Worm (Caenorhabditis elegans) whole organism, late embryonic: Measurements from ENCODE around the gene nduc-2.

ENCODE experiments used
- C08G9.2 ChIP-seq: sonication (generic microtip); optimal IDR thresholded peaks from 2 replicates; lab custom pipeline; 2016; ENCODE audit warnings: mild to moderate bottlenecking, missing genetic modification characterization, moderate library complexity, missing compliant biosample characterization
- K09A11.1 ChIP-seq: sonication (generic microtip); optimal IDR thresholded peaks from 2 replicates; lab custom pipeline; 2017; ENCODE audit warnings: antibody characterized with exemption, mild to moderate bottlenecking, missing genetic modification characterization, missing compliant biosample characterization; ENCODE audit not compliant: insufficient read depth
- T23F11.4 ChIP-seq: fragments of 200-800 bp; sonication (Bioruptor generic); optimal IDR thresholded peaks from 2 replicates; lab custom pipeline; 2018; ENCODE audit warnings: mild to moderate bottlenecking, missing genetic modification characterization, missing compliant biosample characterization
- Y22D7AL.16 ChIP-seq: sonication (generic microtip); optimal IDR thresholded peaks from 2 replicates; lab custom pipeline; 2016; ENCODE audit warnings: missing genetic modification characterization, missing compliant biosample characterization
- ama-1 ChIP-seq: fragments of 150-350 bp; optimal IDR thresholded peaks from 2 replicates; lab custom pipeline; 2014
- ceh-19 ChIP-seq: fragments of 200-800 bp; sonication (Bioruptor generic); optimal IDR thresholded peaks from 2 replicates; lab custom pipeline; 2018; ENCODE audit warnings: mild to moderate bottlenecking, missing genetic modification characterization, missing compliant biosample characterization
- ceh-22 ChIP-seq: sonication (generic microtip); optimal IDR thresholded peaks from 2 replicates; lab custom pipeline; 2017; ENCODE audit warnings: missing biosample characterization, missing genetic modification characterization
- ceh-48 ChIP-seq: sonication (generic microtip); optimal IDR thresholded peaks from 2 replicates; lab custom pipeline; 2016; ENCODE audit warnings: missing genetic modification characterization, inconsistent platforms, missing compliant biosample characterization
- che-1 ChIP-seq: sonication (generic microtip); optimal IDR thresholded peaks from 2 replicates; lab custom pipeline; 2016; ENCODE audit warnings: mild to moderate bottlenecking, missing genetic modification characterization, missing compliant biosample characterization
- dve-1 ChIP-seq: sonication (generic microtip); optimal IDR thresholded peaks from 2 replicates; lab custom pipeline; 2017; ENCODE audit warnings: antibody characterized with exemption, mild to moderate bottlenecking, missing genetic modification characterization, missing compliant biosample characterization
- elt-2 ChIP-seq: sonication (generic microtip); optimal IDR thresholded peaks from 2 replicates; lab custom pipeline; 2016; ENCODE audit warnings: missing genetic modification reagents, missing genetic modification characterization, missing compliant biosample characterization
- fkh-10 ChIP-seq: fragments of 150-350 bp; optimal IDR thresholded peaks from 2 replicates; lab custom pipeline; 2014; ENCODE audit warnings: missing biosample characterization, missing genetic modification reagents, missing genetic modification characterization
- fkh-6 ChIP-seq: sonication (generic microtip); optimal IDR thresholded peaks from 2 replicates; lab custom pipeline; 2016; ENCODE audit warnings: missing genetic modification characterization, missing compliant biosample characterization
- hlh-13 ChIP-seq: fragments of 200-800 bp; sonication (Bioruptor generic); optimal IDR thresholded peaks from 2 replicates; lab custom pipeline; 2018; ENCODE audit warnings: mild to moderate bottlenecking, missing genetic modification characterization, missing compliant biosample characterization
- hlh-15 ChIP-seq: sonication (generic microtip); optimal IDR thresholded peaks from 2 replicates; lab custom pipeline; 2016; ENCODE audit warnings: missing genetic modification characterization, missing compliant biosample characterization
- hlh-8 ChIP-seq: sonication (generic microtip); optimal IDR thresholded peaks from 2 replicates; lab custom pipeline; 2016; ENCODE audit warnings: missing genotype, missing genetic modification characterization, missing compliant biosample characterization
- lim-6 ChIP-seq: sonication (generic microtip); optimal IDR thresholded peaks from 2 replicates; lab custom pipeline; 2016; ENCODE audit warnings: missing genetic modification characterization, missing compliant biosample characterization
- lin-11 ChIP-seq: fragments of 200-800 bp; sonication (Bioruptor generic); optimal IDR thresholded peaks from 2 replicates; lab custom pipeline; 2018; ENCODE audit warnings: mild to moderate bottlenecking, missing genetic modification characterization, missing compliant biosample characterization
- nfya-1 ChIP-seq: sonication (generic microtip); optimal IDR thresholded peaks from 2 replicates; lab custom pipeline; 2017; ENCODE audit warnings: missing genetic modification characterization, mild to moderate bottlenecking, missing compliant biosample characterization, antibody characterized with exemption, moderate library complexity
- odd-2 ChIP-seq: sonication (generic microtip); optimal IDR thresholded peaks from 2 replicates; lab custom pipeline; 2017; ENCODE audit warnings: antibody characterized with exemption, mild to moderate bottlenecking, missing genetic modification characterization, missing compliant biosample characterization
- pag-3 ChIP-seq: sonication (generic microtip); optimal IDR thresholded peaks from 2 replicates; lab custom pipeline; 2016; ENCODE audit warnings: missing compliant biosample characterization, missing genetic modification characterization, borderline replicate concordance
- pat-9 ChIP-seq: fragments of 200-800 bp; sonication (Bioruptor generic); optimal IDR thresholded peaks from 2 replicates; lab custom pipeline; 2018; ENCODE audit warnings: mild to moderate bottlenecking, missing genetic modification characterization, moderate library complexity, missing compliant biosample characterization
- pha-2 ChIP-seq: sonication (generic microtip); optimal IDR thresholded peaks from 2 replicates; lab custom pipeline; 2017; ENCODE audit warnings: mild to moderate bottlenecking, missing genetic modification characterization, missing compliant biosample characterization
- pros-1 ChIP-seq: fragments of 150-350 bp; optimal IDR thresholded peaks from 2 replicates; lab custom pipeline; 2014; ENCODE audit warnings: missing biosample characterization, missing genetic modification reagents, missing genetic modification characterization
- rnt-1 ChIP-seq: sonication (generic microtip); optimal IDR thresholded peaks from 2 replicates; lab custom pipeline; 2016; ENCODE audit warnings: missing genetic modification characterization, missing compliant biosample characterization
- sdc-2 ChIP-seq: sonication (generic microtip); optimal IDR thresholded peaks from 2 replicates; lab custom pipeline; 2016; ENCODE audit warnings: missing genotype, missing genetic modification characterization, missing compliant biosample characterization
- syd-9 ChIP-seq: sonication (generic microtip); optimal IDR thresholded peaks from 2 replicates; lab custom pipeline; 2016; ENCODE audit warnings: mild to moderate bottlenecking, missing genetic modification characterization, moderate library complexity, missing compliant biosample characterization
- tbx-7 ChIP-seq: sonication (generic microtip); optimal IDR thresholded peaks from 2 replicates; lab custom pipeline; 2016; ENCODE audit warnings: missing genotype, missing genetic modification characterization, missing compliant biosample characterization
- unc-55 ChIP-seq: sonication (generic microtip); optimal IDR thresholded peaks from 2 replicates; lab custom pipeline; 2017; ENCODE audit warnings: missing biosample characterization, missing genetic modification reagents, missing genetic modification characterization
- unc-86 ChIP-seq: sonication (generic microtip); optimal IDR thresholded peaks from 2 replicates; lab custom pipeline; 2016; ENCODE audit warnings: missing genetic modification characterization, missing compliant biosample characterization
- zip-5 ChIP-seq: sonication (generic microtip); optimal IDR thresholded peaks from 2 replicates; lab custom pipeline; 2016; ENCODE audit warnings: missing genetic modification characterization, missing compliant biosample characterization

nduc-2 gene

DNA sequence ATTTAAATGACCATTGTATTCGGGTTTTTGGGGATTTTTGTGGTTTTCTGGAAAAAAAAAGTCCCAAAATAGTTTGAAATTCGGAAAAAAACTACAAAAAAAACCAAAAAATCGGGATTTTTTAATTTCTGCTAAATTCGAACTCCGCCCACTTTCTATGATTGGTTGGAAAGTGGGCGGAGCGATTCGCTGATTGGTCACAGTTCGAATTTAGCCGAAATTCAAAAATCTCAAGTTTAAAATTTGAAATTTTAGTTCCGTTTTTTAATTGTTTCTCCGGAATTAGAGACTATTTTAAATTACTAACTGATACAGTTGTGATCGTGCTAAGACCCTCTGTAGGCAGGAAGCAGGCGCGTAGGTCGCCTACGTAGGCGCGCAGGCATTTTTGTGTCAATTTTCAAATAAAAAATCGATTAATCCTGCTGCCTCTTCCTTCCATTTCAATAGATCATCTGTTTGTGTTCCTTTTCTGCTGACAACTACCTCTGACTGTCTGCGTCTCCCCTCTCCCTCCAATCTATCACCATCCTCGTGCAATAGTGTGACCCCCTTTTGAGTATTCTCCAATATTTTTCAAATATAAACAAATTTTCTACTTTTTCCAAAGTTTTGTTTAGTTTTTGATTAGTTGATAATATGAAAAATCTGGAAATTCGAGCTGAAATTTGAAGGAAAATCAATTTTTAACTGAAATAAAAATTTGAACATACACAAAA lies 29.7 kb downstream of the nduc-2 start:
- TF ChIP-seq K09A11.1 (tag; lab: Kevin White, UChicago) (no peak), tbx-7 (tag; lab: Kevin White, UChicago) (no peak), unc-86 (tag; lab: Kevin White, UChicago) (no peak), ceh-19 (GFP tag; lab: Kevin White, UChicago) (no peak), nfya-1 (tag; lab: Kevin White, UChicago) (peak; percentile 89), ceh-48 (tag; lab: Kevin White, UChicago) (peak; percentile 8), C08G9.2 (tag; lab: Kevin White, UChicago) (no peak), pag-3 (tag; lab: Kevin White, UChicago) (no peak), sdc-2 (tag; lab: Kevin White, UChicago) (no peak)

DNA sequence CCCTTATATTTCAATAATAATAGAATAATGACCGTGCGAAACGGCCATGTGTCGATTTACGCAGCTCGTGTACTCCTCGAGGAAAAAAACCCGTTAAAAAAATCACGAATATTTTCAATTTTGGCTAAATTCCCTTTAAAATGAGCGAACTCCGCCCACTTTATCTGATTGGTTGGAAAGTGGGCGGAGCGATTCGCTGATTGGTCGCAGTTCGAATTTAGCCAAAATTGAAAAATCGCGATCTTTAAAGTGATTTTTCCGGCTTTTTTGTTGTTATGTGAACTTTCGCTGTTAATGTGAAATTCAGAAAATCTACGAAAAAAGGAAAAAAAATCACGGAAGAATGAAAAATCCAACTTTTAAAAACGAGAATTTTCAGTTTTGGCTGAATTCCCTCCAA lies 31.2 kb downstream of the nduc-2 start:
- no peak for TF ChIP-seq lim-6 (tag; lab: Kevin White, UChicago)
- TF ChIP-seq nfya-1 (tag; lab: Kevin White, UChicago): peak; percentile 71

DNA sequence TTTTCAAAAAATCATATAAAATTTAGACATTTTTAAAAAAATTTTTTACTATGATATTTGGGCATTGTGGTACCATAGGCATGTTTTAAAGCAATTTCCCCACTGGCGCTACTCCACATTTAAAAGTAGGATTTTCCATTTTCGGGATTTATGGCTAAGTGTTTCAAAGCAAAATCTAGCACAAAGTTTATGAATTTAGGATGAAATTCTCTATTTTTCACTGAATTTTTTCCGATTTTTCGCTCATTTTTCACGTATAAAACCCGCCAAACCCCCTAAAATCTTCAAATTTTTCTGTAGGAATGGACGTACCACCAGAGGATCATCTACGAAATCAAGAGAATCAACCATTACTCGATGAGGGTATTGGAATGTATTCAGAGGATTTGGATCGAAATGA lies 32.3 kb downstream of the nduc-2 start, which contains the start of gene pipp-4P:
Gene pipp-4P, plus strand, starts transcription at position 301 of the 400 bp plus-strand sequence.
- TF ChIP-seq ama-1 (lab: Kevin White, UChicago) (no peak), unc-55 (GFP tag; lab: Kevin White, UChicago) (no peak), hlh-13 (GFP tag; lab: Kevin White, UChicago) (no peak), syd-9 (tag; lab: Kevin White, UChicago) (no peak), elt-2 (tag; lab: Kevin White, UChicago) (no peak), T23F11.4 (GFP tag; lab: Kevin White, UChicago) (no peak), zip-5 (no peak), ceh-22 (no peak), hlh-8 (tag; lab: Kevin White, UChicago) (no peak), lin-11 (tag; lab: Kevin White, UChicago) (no peak), ceh-48 (tag; lab: Kevin White, UChicago) (no peak), odd-2 (no peak), fkh-6 (no peak), che-1 (tag; lab: Kevin White, UChicago) (no peak), dve-1 (tag; lab: Kevin White, UChicago) (no peak), rnt-1 (tag; lab: Kevin White, UChicago) (no peak), tbx-7 (tag; lab: Kevin White, UChicago) (no peak), ceh-19 (GFP tag; lab: Kevin White, UChicago) (no peak)
- TF ChIP-seq, all 69 proteins: peak for 0

DNA sequence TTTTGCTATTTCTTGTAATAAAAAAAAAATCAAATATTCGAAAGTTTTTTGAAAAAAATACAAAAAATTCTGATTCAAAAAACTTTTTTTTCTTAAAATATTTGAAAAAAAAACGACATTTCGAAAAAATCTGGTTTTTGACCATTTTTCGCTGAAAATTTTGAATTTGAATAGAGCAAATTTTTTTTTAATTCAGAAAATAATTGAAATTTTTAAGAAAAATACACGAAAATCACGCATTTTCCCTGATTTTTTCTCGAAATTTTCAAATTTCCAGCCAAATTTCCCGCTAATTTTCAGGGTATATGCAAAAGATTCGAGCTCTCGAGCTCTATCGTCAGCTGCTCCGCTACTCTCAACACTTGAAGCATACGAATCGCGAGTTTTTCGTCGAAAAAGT lies 40.1 kb downstream of the nduc-2 start, which contains the start of gene Y71H2AM.1:
Gene Y71H2AM.1, plus strand, starts transcription at position 301 of the 400 bp plus-strand sequence.
- TF ChIP-seq fkh-10 (GFP tag; lab: Kevin White, UChicago) (no peak), pros-1 (tag; lab: Kevin White, UChicago) (no peak), hlh-15 (tag; lab: Kevin White, UChicago) (no peak)

DNA sequence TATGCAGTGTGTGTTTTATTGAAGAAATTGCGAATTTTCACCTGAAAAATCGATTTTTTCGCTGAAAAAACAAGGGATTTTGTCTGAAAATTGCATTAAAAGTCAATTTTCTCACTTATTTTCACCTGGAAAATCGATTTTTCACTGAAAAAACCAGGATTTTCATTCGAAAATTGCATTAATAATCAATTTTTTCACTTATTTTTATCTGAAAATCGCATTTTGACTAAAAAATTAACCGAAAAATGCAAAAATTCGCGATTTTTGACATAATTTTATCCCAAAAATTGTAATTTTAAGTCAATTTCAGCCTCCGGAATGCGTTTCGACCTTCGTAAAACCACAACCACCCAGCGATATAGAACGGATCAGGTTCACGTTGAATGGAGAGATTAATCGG lies 45.8 kb downstream of the nduc-2 start, which contains the start of gene Y71H2AM.29:
Gene Y71H2AM.29, plus strand, starts transcription at position 301 of the 400 bp plus-strand sequence.
- TF ChIP-seq Y22D7AL.16 (no peak), pha-2 (tag; lab: Kevin White, UChicago) (no peak), pat-9 (tag; lab: Kevin White, UChicago) (no peak)
- TF ChIP-seq, all 69 proteins: peak for 0
